Fruit fly (Drosophila melanogaster) whole organism, embryonic: ENCODE results near the gene CG32102.
A peak's percentile ranks its signal among the peaks of the same experiment; 100 is the strongest.

Experiments used
- Bteb2 ChIP-seq: fragments of 200-800 bp; sonication (Bioruptor generic); optimal IDR thresholded peaks from 2 replicates; lab custom pipeline; 2016; ENCODE audit warnings: missing biosample characterization, missing genetic modification characterization
- CG10209 ChIP-seq: fragments of 200-800 bp; sonication (Bioruptor generic); optimal IDR thresholded peaks from 3 replicates; lab custom pipeline; 2017; ENCODE audit warnings: missing biosample characterization, mild to moderate bottlenecking, missing genetic modification characterization, missing genetic modification reagents
- CG10267 ChIP-seq: fragments of 200-800 bp; sonication (Bioruptor generic); optimal IDR thresholded peaks from 2 replicates; lab custom pipeline; 2018; ENCODE audit warnings: missing biosample characterization, mild to moderate bottlenecking, missing genetic modification characterization, moderate library complexity
- CG10321 ChIP-seq: fragments of 200-800 bp; sonication (Bioruptor generic); IDR thresholded peaks from 2 replicates; pipeline ENCODE4 v1.3.6; 2022; ENCODE audit warnings: missing biosample characterization, missing genetic modification characterization
- CG10565 ChIP-seq: fragments of 200-800 bp; sonication (Bioruptor generic); optimal IDR thresholded peaks from 3 replicates; lab custom pipeline; 2016; ENCODE audit warnings: missing biosample characterization, mild to moderate bottlenecking, missing genetic modification characterization
- CG11696 ChIP-seq: fragments of 200-800 bp; sonication (Bioruptor generic); IDR thresholded peaks from 2 replicates; pipeline ENCODE4 v1.3.6; 2022; ENCODE audit warnings: missing biosample characterization, missing genetic modification characterization
- CG12104 ChIP-seq: fragments of 200-800 bp; sonication (Bioruptor generic); optimal IDR thresholded peaks from 3 replicates; lab custom pipeline; 2016; ENCODE audit warnings: missing biosample characterization, missing genetic modification characterization
- CG14667 ChIP-seq: fragments of 200-800 bp; sonication (Bioruptor generic); IDR thresholded peaks from 2 replicates; pipeline ENCODE4 v1.3.6; 2022; ENCODE audit warnings: missing biosample characterization, missing genetic modification characterization
- CG14710 ChIP-seq: fragments of 200-800 bp; sonication (Bioruptor generic); optimal IDR thresholded peaks from 3 replicates; lab custom pipeline; 2019; ENCODE audit warnings: missing biosample characterization, mild to moderate bottlenecking, missing genetic modification characterization, moderate library complexity
- CG1647 ChIP-seq: fragments of 200-800 bp; sonication (Bioruptor generic); optimal IDR thresholded peaks from 3 replicates; lab custom pipeline; 2016; ENCODE audit warnings: missing biosample characterization, missing genetic modification characterization
- CG18476 ChIP-seq: fragments of 200-800 bp; sonication (Bioruptor generic); optimal IDR thresholded peaks from 2 replicates; lab custom pipeline; 2016; ENCODE audit warnings: missing biosample characterization, mild to moderate bottlenecking, missing genetic modification characterization
- CG18619 ChIP-seq: fragments of 200-800 bp; sonication (Bioruptor generic); optimal IDR thresholded peaks from 3 replicates; lab custom pipeline; 2017; ENCODE audit warnings: missing biosample characterization, mild to moderate bottlenecking, missing genetic modification characterization
- CG2202 ChIP-seq: fragments of 200-800 bp; sonication (Bioruptor generic); optimal IDR thresholded peaks from 2 replicates; lab custom pipeline; 2018; ENCODE audit warnings: missing biosample characterization, mild to moderate bottlenecking, missing genetic modification characterization
- CG2678 ChIP-seq: fragments of 200-800 bp; sonication (Bioruptor generic); optimal IDR thresholded peaks from 3 replicates; lab custom pipeline; 2019; ENCODE audit warnings: missing biosample characterization, mild to moderate bottlenecking, missing genetic modification characterization, moderate library complexity
- CG3163 ChIP-seq: fragments of 200-800 bp; sonication (Bioruptor generic); optimal IDR thresholded peaks from 3 replicates; lab custom pipeline; 2016; ENCODE audit warnings: missing biosample characterization, missing genetic modification characterization
- CG32532 ChIP-seq: fragments of 200-800 bp; sonication (Bioruptor generic); IDR thresholded peaks from 2 replicates; pipeline ENCODE4 v1.3.6; 2022; ENCODE audit warnings: missing biosample characterization, missing genetic modification characterization
- CG34422 ChIP-seq: fragments of 200-800 bp; sonication (Bioruptor generic); IDR thresholded peaks from 3 replicates; pipeline ENCODE4 v1.3.6; 2022; ENCODE audit warnings: missing biosample characterization, missing genetic modification characterization
- CG9932 ChIP-seq: fragments of 200-800 bp; sonication (Bioruptor generic); IDR thresholded peaks from 2 replicates; pipeline ENCODE4 v1.3.6; 2022; ENCODE audit warnings: missing biosample characterization, missing genetic modification characterization
- CHES-1-like ChIP-seq: fragments of 200-800 bp; sonication (Bioruptor generic); optimal IDR thresholded peaks from 2 replicates; lab custom pipeline; 2016; ENCODE audit warnings: missing biosample characterization, missing genetic modification characterization
- Camta ChIP-seq: fragments of 200-800 bp; sonication (Bioruptor generic); optimal IDR thresholded peaks from 2 replicates; lab custom pipeline; 2016; ENCODE audit warnings: missing biosample characterization, missing genetic modification characterization
- D19A ChIP-seq: fragments of 200-800 bp; optimal IDR thresholded peaks from 3 replicates; lab custom pipeline; 2019; ENCODE audit warnings: missing biosample characterization, mild to moderate bottlenecking, missing genetic modification characterization, moderate library complexity
- D19B ChIP-seq: fragments of 200-800 bp; sonication (Bioruptor generic); optimal IDR thresholded peaks from 2 replicates; lab custom pipeline; 2017; ENCODE audit warnings: missing biosample characterization, mild to moderate bottlenecking, missing genetic modification characterization
- HHEX ChIP-seq: fragments of 200-800 bp; sonication (Bioruptor generic); optimal IDR thresholded peaks from 3 replicates; lab custom pipeline; 2017; ENCODE audit warnings: missing biosample characterization, mild to moderate bottlenecking, missing genetic modification characterization, missing genetic modification reagents
- HLH54F ChIP-seq: fragments of 200-800 bp; sonication (Bioruptor generic); optimal IDR thresholded peaks from 3 replicates; lab custom pipeline; 2016; ENCODE audit warnings: missing biosample characterization, missing genetic modification characterization
- HmgD ChIP-seq: fragments of 200-800 bp; sonication (Bioruptor generic); optimal IDR thresholded peaks from 3 replicates; lab custom pipeline; 2016; ENCODE audit warnings: missing biosample characterization, missing genetic modification characterization
- Lpt ChIP-seq: fragments of >200 bp; optimal IDR thresholded peaks from 2 replicates; lab custom pipeline; 2018; ENCODE audit warnings: missing biosample characterization, missing genetic modification characterization
- Meics ChIP-seq: fragments of 200-800 bp; sonication (Bioruptor generic); optimal IDR thresholded peaks from 2 replicates; lab custom pipeline; 2017; ENCODE audit warnings: missing biosample characterization, mild to moderate bottlenecking, missing genetic modification characterization
- Myb ChIP-seq: fragments of 200-800 bp; sonication (Bioruptor generic); optimal IDR thresholded peaks from 2 replicates; lab custom pipeline; 2016; ENCODE audit warnings: missing biosample characterization, missing genetic modification characterization
- NC2β ChIP-seq: fragments of 200-800 bp; sonication (Bioruptor generic); optimal IDR thresholded peaks from 2 replicates; lab custom pipeline; 2016; ENCODE audit warnings: missing biosample characterization, missing genetic modification characterization
- Oaz ChIP-seq: fragments of 200-800 bp; sonication (Bioruptor generic); IDR thresholded peaks from 2 replicates; pipeline ENCODE4 v1.3.6; 2022; ENCODE audit warnings: missing biosample characterization, missing genetic modification characterization
- Ptx1 ChIP-seq: fragments of 200-800 bp; sonication (Bioruptor generic); IDR thresholded peaks from 2 replicates; pipeline ENCODE4 v1.3.6; 2022; ENCODE audit warnings: missing biosample characterization, missing genetic modification characterization
- Ravus ChIP-seq: fragments of 200-800 bp; sonication (Bioruptor generic); IDR thresholded peaks from 2 replicates; pipeline ENCODE4 v1.3.6; 2022; ENCODE audit warnings: missing biosample characterization, missing genetic modification characterization
- Vsx1 ChIP-seq: fragments of 200-800 bp; sonication (Bioruptor generic); optimal IDR thresholded peaks from 2 replicates; lab custom pipeline; 2017; ENCODE audit warnings: missing biosample characterization, mild to moderate bottlenecking, missing genetic modification characterization, missing genetic modification reagents
- ap ChIP-seq: fragments of 200-800 bp; sonication (Bioruptor generic); IDR thresholded peaks from 2 replicates; pipeline ENCODE4 v1.3.6; 2022; ENCODE audit warnings: missing biosample characterization, missing genetic modification characterization
- ems ChIP-seq: fragments of 200-800 bp; sonication (Bioruptor generic); optimal IDR thresholded peaks from 3 replicates; lab custom pipeline; 2016; ENCODE audit warnings: missing biosample characterization, missing genetic modification characterization
- en ChIP-seq: fragments of 200-800 bp; sonication (Bioruptor generic); optimal IDR thresholded peaks from 2 replicates; lab custom pipeline; 2016; ENCODE audit warnings: missing biosample characterization, missing genetic modification characterization
- fu2 ChIP-seq: fragments of 200-800 bp; sonication (Bioruptor generic); optimal IDR thresholded peaks from 2 replicates; lab custom pipeline; 2016; ENCODE audit warnings: missing biosample characterization, missing genetic modification characterization
- hb ChIP-seq: fragments of 200-800 bp; sonication (Bioruptor generic); IDR thresholded peaks from 3 replicates; pipeline ENCODE4 v1.3.6; 2022; ENCODE audit warnings: missing biosample characterization, missing genetic modification characterization; ENCODE audit not compliant: partially characterized antibody
- hth ChIP-seq: fragments of >200 bp; optimal IDR thresholded peaks from 2 replicates; lab custom pipeline; 2017; ENCODE audit warnings: inconsistent platforms
- jigr1 ChIP-seq: fragments of 200-800 bp; sonication (Bioruptor generic); IDR thresholded peaks from 3 replicates; pipeline ENCODE4 v1.3.6; 2022; ENCODE audit warnings: missing biosample characterization, missing genetic modification characterization
- jing ChIP-seq: fragments of 200-800 bp; sonication (Bioruptor generic); optimal IDR thresholded peaks from 2 replicates; lab custom pipeline; 2018; ENCODE audit warnings: missing biosample characterization, mild to moderate bottlenecking, missing genetic modification characterization
- nom ChIP-seq: fragments of 200-800 bp; sonication (Bioruptor generic); optimal IDR thresholded peaks from 2 replicates; lab custom pipeline; 2017; ENCODE audit warnings: missing biosample characterization, missing genetic modification characterization, mild to moderate bottlenecking, moderate library complexity, missing genetic modification reagents
- peb ChIP-seq: fragments of 200-800 bp; sonication (Bioruptor generic); IDR thresholded peaks from 2 replicates; pipeline ENCODE4 v1.3.6; 2022; ENCODE audit warnings: missing biosample characterization, missing genetic modification characterization
- pnt ChIP-seq: fragments of 200-800 bp; sonication (Bioruptor generic); optimal IDR thresholded peaks from 3 replicates; lab custom pipeline; 2016; ENCODE audit warnings: missing biosample characterization, missing genetic modification characterization
- ranshi ChIP-seq: fragments of 200-800 bp; sonication (Bioruptor generic); IDR thresholded peaks from 2 replicates; pipeline ENCODE4 v1.3.6; 2022; ENCODE audit warnings: missing biosample characterization, missing genetic modification characterization
- sima ChIP-seq: fragments of 200-800 bp; sonication (Bioruptor generic); optimal IDR thresholded peaks from 2 replicates; lab custom pipeline; 2016; ENCODE audit warnings: missing biosample characterization, missing genetic modification characterization
- slbo ChIP-seq: fragments of 200-800 bp; sonication (Bioruptor generic); IDR thresholded peaks from 2 replicates; pipeline ENCODE4 v1.3.6; 2022; ENCODE audit warnings: missing biosample characterization, missing genetic modification characterization
- tx ChIP-seq: fragments of 200-800 bp; sonication (Bioruptor generic); optimal IDR thresholded peaks from 2 replicates; lab custom pipeline; 2016; ENCODE audit warnings: missing biosample characterization, missing genetic modification characterization
- vnd ChIP-seq: fragments of 200-800 bp; sonication (Bioruptor generic); IDR thresholded peaks from 3 replicates; pipeline ENCODE4 v1.3.6; 2022; ENCODE audit warnings: missing biosample characterization, missing genetic modification characterization; ENCODE audit not compliant: partially characterized antibody
- wek ChIP-seq: fragments of 200-800 bp; sonication (Bioruptor generic); optimal IDR thresholded peaks from 3 replicates; lab custom pipeline; 2018; ENCODE audit warnings: missing biosample characterization, mild to moderate bottlenecking, missing genetic modification characterization, moderate library complexity
- zf30C ChIP-seq: fragments of 200-800 bp; sonication (Bioruptor generic); optimal IDR thresholded peaks from 3 replicates; lab custom pipeline; 2018; ENCODE audit warnings: missing biosample characterization, mild to moderate bottlenecking, missing genetic modification characterization

Gene CG32102

dm6 chr3L:12503865-12504650 lies 34.5 kb upstream of the CG32102 start, which contains the start of the genes CG10646 and vih (continued):
- TF ChIP-seq D19A (tag; lab: Kevin White, UChicago) (peak; percentile 35), Meics (peak; percentile 70), NC2β (GFP tag; lab: Kevin White, UChicago) (no peak), CG32532 (no peak), CG11696 (GFP tag; lab: Robert Waterston, UW) (no peak), CG2202 (tag; lab: Kevin White, UChicago) (no peak), CG18619 (GFP tag; lab: Kevin White, UChicago) (peak; percentile 21), CG2678 (peak; percentile 57), CG1647 (no peak), jing (GFP tag; lab: Kevin White, UChicago) (no peak), HHEX (GFP tag; lab: Kevin White, UChicago) (peak; percentile 58), sima (GFP tag; lab: Kevin White, UChicago) (no peak), CG34422 (GFP tag; lab: Robert Waterston, UW) (peak; percentile 46; the same call in 1 of the 3 replicates), pnt (GFP tag; lab: Kevin White, UChicago) (no peak), nom (GFP tag; lab: Kevin White, UChicago) (peak; percentile 55), Lpt (GFP tag; lab: Kevin White, UChicago) (no peak), peb (GFP tag; lab: Robert Waterston, UW) (no peak), CG10209 (GFP tag; lab: Kevin White, UChicago) (peak; percentile 48), en (no peak), CG14667 (GFP tag; lab: Robert Waterston, UW) (no peak), CG10267 (tag; lab: Kevin White, UChicago) (peak; percentile 91), Camta (GFP tag; lab: Kevin White, UChicago) (peak; percentile 29), ranshi (0 out of 2 replicates have a peak, but pooled peaks have one; percentile 3), wek (GFP tag; lab: Kevin White, UChicago) (no peak), vnd (GFP tag; lab: Robert Waterston, UW) (no peak), HLH54F (GFP tag; lab: Kevin White, UChicago) (peak; percentile 30), Ptx1 (GFP tag; lab: Robert Waterston, UW) (peak; percentile 39; the same call in 1 of the 2 replicates), Ravus (GFP tag; lab: Robert Waterston, UW) (no peak), Vsx1 (peak; percentile 74), jigr1 (GFP tag; lab: Robert Waterston, UW) (no peak), Oaz (GFP tag; lab: Robert Waterston, UW) (no peak), slbo (GFP tag; lab: Robert Waterston, UW) (peak; percentile 60), CG14710 (tag; lab: Kevin White, UChicago) (peak; percentile 82), ems (GFP tag; lab: Kevin White, UChicago) (peak; percentile 5), ap (GFP tag; lab: Robert Waterston, UW) (no peak), CG18476 (no peak), CHES-1-like (GFP tag; lab: Kevin White, UChicago) (no peak), CG10321 (GFP tag; lab: Robert Waterston, UW) (no peak), Myb (peak; percentile 90), CG3163 (GFP tag; lab: Kevin White, UChicago) (no peak), D19B (no peak), CG10565 (no peak), hb (GFP tag; lab: Robert Waterston, UW) (no peak), hth (lab: Kevin White, UChicago) (no peak), zf30C (GFP tag; lab: Kevin White, UChicago) (peak; percentile 2), HmgD (GFP tag; lab: Kevin White, UChicago) (no peak), fu2 (GFP tag; lab: Kevin White, UChicago) (no peak), CG9932 (GFP tag; lab: Robert Waterston, UW) (0 out of 2 replicates have a peak, but pooled peaks have one; percentile 46), CG12104 (GFP tag; lab: Kevin White, UChicago) (peak; percentile 42), Bteb2 (GFP tag; lab: Kevin White, UChicago) (no peak), tx (no peak)
